Fruit fly (Drosophila melanogaster): ENCODE results near the gene btn.

The btn gene

DNA sequence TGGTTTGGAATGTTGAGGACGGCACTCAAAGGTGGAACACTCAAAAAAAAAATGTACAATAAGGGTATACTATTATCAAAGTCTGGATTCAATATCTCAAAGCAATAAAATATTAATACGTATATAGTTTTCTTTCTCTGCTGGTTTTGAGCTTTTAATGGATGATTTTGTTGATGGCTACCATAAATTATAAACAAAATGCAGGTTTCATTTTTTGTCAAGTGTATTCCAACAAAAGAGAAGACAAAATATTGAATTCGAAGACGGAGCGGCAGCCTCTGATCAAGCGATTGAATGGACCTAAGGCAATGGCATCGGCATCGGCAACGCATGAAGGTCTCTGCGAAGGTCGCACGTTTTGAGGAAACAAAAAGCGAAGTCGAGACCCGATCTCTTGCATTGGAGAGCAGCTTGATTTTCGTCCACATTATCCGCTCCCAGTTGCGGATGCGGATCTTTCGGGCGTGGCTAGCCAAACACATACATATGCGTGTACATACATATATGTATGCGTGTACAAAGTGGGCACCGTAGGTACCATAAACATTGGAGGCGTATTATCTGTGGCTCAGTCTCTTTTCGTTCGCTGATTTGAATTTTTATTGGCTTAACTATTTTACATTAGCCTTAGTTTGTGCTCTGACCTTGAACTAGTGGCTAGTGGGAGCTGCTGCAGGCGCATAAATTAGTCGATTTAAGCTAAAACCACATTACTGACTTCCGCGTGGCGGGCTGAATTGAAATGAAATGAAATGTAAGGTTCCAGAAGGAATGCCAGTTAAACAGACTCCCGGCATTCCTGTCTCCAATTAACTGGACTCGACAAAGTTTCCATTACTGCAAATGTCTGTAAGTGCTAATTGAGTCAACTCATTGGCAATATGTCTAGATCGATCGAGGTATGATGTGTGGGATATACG, 49.7 kb downstream of the btn start:
- peak in 1 of 2 experiments; percentile 59 for TF ChIP-seq foxo (GFP tag; optimal IDR thresholded peaks at IDR 0.05)
- TF ChIP-seq sage (GFP tag; optimal IDR thresholded peaks at IDR 0.05), result peak; percentile 5
- TF ChIP-seq Dfd (GFP tag; optimal IDR thresholded peaks at IDR 0.05), result no peak
- TF ChIP-seq Hnf4 (GFP tag; optimal IDR thresholded peaks at IDR 0.05), result peak; percentile 41
- peak; percentile 53 for TF ChIP-seq OdsH (GFP tag; optimal IDR thresholded peaks at IDR 0.05)
- TF ChIP-seq psq (GFP tag; optimal IDR thresholded peaks at IDR 0.05), result peak; percentile 51
- no peak for TF ChIP-seq dl (GFP tag; optimal IDR thresholded peaks at IDR 0.05; ENCODE audit: insufficient read depth in 1 of 2, partially characterized antibody in 2 of 2)
- peak; percentile 37 for TF ChIP-seq brk (GFP tag; optimal IDR thresholded peaks at IDR 0.05)
- no peak for TF ChIP-seq CrebA (GFP tag; optimal IDR thresholded peaks at IDR 0.05; ENCODE audit: borderline replicate concordance)
- TF ChIP-seq ey (GFP tag; optimal IDR thresholded peaks at IDR 0.05), result peak; percentile 61
- TF ChIP-seq br (GFP tag; optimal IDR thresholded peaks at IDR 0.05), result peak; percentile 38
- TF ChIP-seq h (GFP tag; optimal IDR thresholded peaks at IDR 0.05), result peak; percentile 72
- peak; percentile 9 for TF ChIP-seq Sp1 (GFP tag; optimal IDR thresholded peaks at IDR 0.05)
- no peak for TF ChIP-seq Vsx2 (GFP tag; optimal IDR thresholded peaks at IDR 0.05; ENCODE audit: partially characterized antibody)
- TF ChIP-seq woc (GFP tag; optimal IDR thresholded peaks at IDR 0.05), result peak; percentile 15
- peak; percentile 66 for TF ChIP-seq fru (GFP tag; optimal IDR thresholded peaks at IDR 0.05)
- peak; percentile 31 for TF ChIP-seq HLH106 (tag; optimal IDR thresholded peaks at IDR 0.05)
- no peak for TF ChIP-seq pan (optimal IDR thresholded peaks at IDR 0.05)
- no peak for TF ChIP-seq GATAd (GFP tag; optimal IDR thresholded peaks at IDR 0.05)
- peak; percentile 60 for TF ChIP-seq rgr (GFP tag; optimal IDR thresholded peaks at IDR 0.05)
- TF ChIP-seq dsf (GFP tag; optimal IDR thresholded peaks at IDR 0.05; ENCODE audit: borderline replicate concordance), result no peak
- no peak for TF ChIP-seq Hr78 (GFP tag; optimal IDR thresholded peaks at IDR 0.05)

Measured in whole organism, wandering third instar larva.